Fruit fly (Drosophila melanogaster) whole organism, embryonic: Measurements from ENCODE around the gene CG10834.

Source experiments
- CG1024 ChIP-seq: fragments of 200-800 bp; sonication (Bioruptor generic); IDR thresholded peaks from 2 replicates; pipeline ENCODE4 v1.3.6; 2022; ENCODE audit warnings: missing biosample characterization, missing genetic modification characterization
- CG10267 ChIP-seq: fragments of 200-800 bp; sonication (Bioruptor generic); optimal IDR thresholded peaks from 2 replicates; lab custom pipeline; 2018; ENCODE audit warnings: missing biosample characterization, mild to moderate bottlenecking, missing genetic modification characterization, moderate library complexity
- CG1233 ChIP-seq: fragments of 200-800 bp; sonication (Bioruptor generic); optimal IDR thresholded peaks from 4 replicates; lab custom pipeline; 2018; ENCODE audit warnings: missing biosample characterization, mild to moderate bottlenecking, missing genetic modification characterization
- CG13287 ChIP-seq: fragments of 200-800 bp; sonication (Bioruptor generic); IDR thresholded peaks from 2 replicates; pipeline ENCODE4 v1.3.6; 2022; ENCODE audit warnings: missing biosample characterization, missing genetic modification characterization; ENCODE audit not compliant: partially characterized antibody
- CG18262 ChIP-seq: fragments of 200-800 bp; optimal IDR thresholded peaks from 3 replicates; lab custom pipeline; 2019; ENCODE audit warnings: missing biosample characterization, mild to moderate bottlenecking, missing genetic modification characterization, moderate library complexity
- CG18619 ChIP-seq: fragments of 200-800 bp; sonication (Bioruptor generic); optimal IDR thresholded peaks from 3 replicates; lab custom pipeline; 2017; ENCODE audit warnings: missing biosample characterization, mild to moderate bottlenecking, missing genetic modification characterization
- CG18764 ChIP-seq: fragments of 200-800 bp; sonication (Bioruptor generic); optimal IDR thresholded peaks from 3 replicates; lab custom pipeline; 2016; ENCODE audit warnings: missing biosample characterization, missing genetic modification characterization
- CG2129 ChIP-seq: fragments of 200-800 bp; sonication (Bioruptor generic); IDR thresholded peaks from 2 replicates; pipeline ENCODE4 v1.3.6; 2022; ENCODE audit warnings: missing biosample characterization, missing genetic modification characterization; ENCODE audit not compliant: partially characterized antibody
- CG33213 ChIP-seq: fragments of 200-800 bp; sonication (Bioruptor generic); optimal IDR thresholded peaks from 3 replicates; lab custom pipeline; 2016; ENCODE audit warnings: missing biosample characterization, missing genetic modification characterization
- CG6654 ChIP-seq: fragments of 200-800 bp; sonication (Bioruptor generic); optimal IDR thresholded peaks from 2 replicates; lab custom pipeline; 2017; ENCODE audit warnings: missing biosample characterization, mild to moderate bottlenecking, missing genetic modification characterization
- CG7357 ChIP-seq: fragments of 200-800 bp; sonication (Bioruptor generic); IDR thresholded peaks from 3 replicates; pipeline ENCODE4 v1.3.6; 2022; ENCODE audit warnings: missing biosample characterization, missing genetic modification characterization
- D19A ChIP-seq: fragments of 200-800 bp; optimal IDR thresholded peaks from 3 replicates; lab custom pipeline; 2019; ENCODE audit warnings: missing biosample characterization, mild to moderate bottlenecking, missing genetic modification characterization, moderate library complexity
- Dll ChIP-seq: fragments of 200-800 bp; sonication (Bioruptor generic); IDR thresholded peaks from 4 replicates; pipeline ENCODE4 v1.3.6; 2022; ENCODE audit warnings: missing biosample characterization, missing genetic modification characterization; ENCODE audit not compliant: partially characterized antibody
- E2f2 ChIP-seq: fragments of 200-800 bp; sonication (Bioruptor generic); IDR thresholded peaks from 2 replicates; pipeline ENCODE4 v1.3.6; 2022; ENCODE audit warnings: missing biosample characterization, missing genetic modification characterization
- Ets65A ChIP-seq: fragments of 200-800 bp; sonication (Bioruptor generic); peaks from one replicate; lab custom pipeline; 2016; ENCODE audit warnings: missing biosample characterization, missing genetic modification characterization
- Fer3 ChIP-seq: fragments of 200-800 bp; sonication (Bioruptor generic); optimal IDR thresholded peaks from 2 replicates; lab custom pipeline; 2018; ENCODE audit warnings: missing biosample characterization, mild to moderate bottlenecking, missing genetic modification characterization, moderate library complexity
- HLH4C ChIP-seq: fragments of 200-800 bp; sonication (Bioruptor generic); IDR thresholded peaks from 3 replicates; pipeline ENCODE4 v1.3.6; 2022; ENCODE audit warnings: missing biosample characterization, missing genetic modification characterization; ENCODE audit not compliant: partially characterized antibody
- Hmr ChIP-seq: fragments of 200-800 bp; sonication (Bioruptor generic); optimal IDR thresholded peaks from 3 replicates; lab custom pipeline; 2017; ENCODE audit warnings: mild to moderate bottlenecking, missing biosample characterization, missing genetic modification reagents, missing genetic modification characterization
- Lhr ChIP-seq: fragments of 200-800 bp; sonication (Bioruptor generic); optimal IDR thresholded peaks from 3 replicates; lab custom pipeline; 2017; ENCODE audit warnings: mild to moderate bottlenecking, missing biosample characterization, missing genetic modification reagents, missing genetic modification characterization
- Mes4 ChIP-seq: fragments of 200-800 bp; sonication (Bioruptor generic); optimal IDR thresholded peaks from 2 replicates; lab custom pipeline; 2016; ENCODE audit warnings: missing biosample characterization, missing genetic modification characterization
- Ptx1 ChIP-seq: fragments of 200-800 bp; sonication (Bioruptor generic); IDR thresholded peaks from 2 replicates; pipeline ENCODE4 v1.3.6; 2022; ENCODE audit warnings: missing biosample characterization, missing genetic modification characterization
- Trl ChIP-seq, 3 experiments: fragments of >200 bp in 2 of 3; fragments of 200-800 bp in 1 of 3; sonication (Bioruptor generic) in 1 of 3; optimal IDR thresholded peaks; 2 replicates in 1 of 3; 3 replicates in 2 of 3; lab custom pipeline; 2016 to 2017; ENCODE audit warnings: missing biosample characterization in 1 of 3, missing genetic modification characterization in 1 of 3
- Xbp1 ChIP-seq: fragments of 200-800 bp; sonication (Bioruptor generic); optimal IDR thresholded peaks from 3 replicates; lab custom pipeline; 2016; ENCODE audit warnings: missing biosample characterization, mild to moderate bottlenecking, missing genetic modification characterization
- cato ChIP-seq: fragments of 200-800 bp; sonication (Bioruptor generic); optimal IDR thresholded peaks from 2 replicates; lab custom pipeline; 2016; ENCODE audit warnings: missing biosample characterization, missing genetic modification characterization, borderline replicate concordance
- corto ChIP-seq: fragments of 200-800 bp; sonication (Bioruptor generic); optimal IDR thresholded peaks from 2 replicates; lab custom pipeline; 2016; ENCODE audit warnings: missing biosample characterization, mild to moderate bottlenecking, missing genetic modification characterization, moderate library complexity
- crol ChIP-seq: fragments of 200-800 bp; sonication (Bioruptor generic); IDR thresholded peaks from 2 replicates; pipeline ENCODE4 v1.3.6; 2022; ENCODE audit warnings: missing biosample characterization, missing genetic modification characterization
- ems ChIP-seq: fragments of 200-800 bp; sonication (Bioruptor generic); optimal IDR thresholded peaks from 3 replicates; lab custom pipeline; 2016; ENCODE audit warnings: missing biosample characterization, missing genetic modification characterization
- en ChIP-seq: fragments of 200-800 bp; sonication (Bioruptor generic); optimal IDR thresholded peaks from 2 replicates; lab custom pipeline; 2016; ENCODE audit warnings: missing biosample characterization, missing genetic modification characterization
- fd64A ChIP-seq: fragments of 200-800 bp; sonication (Bioruptor generic); optimal IDR thresholded peaks from 3 replicates; lab custom pipeline; 2018; ENCODE audit warnings: missing biosample characterization, mild to moderate bottlenecking, missing genetic modification characterization
- fd96Cb ChIP-seq: fragments of 200-800 bp; sonication (Bioruptor generic); optimal IDR thresholded peaks from 2 replicates; lab custom pipeline; 2018; ENCODE audit warnings: missing biosample characterization, mild to moderate bottlenecking, missing genetic modification characterization, moderate library complexity
- jumu ChIP-seq: fragments of 200-800 bp; sonication (Bioruptor generic); optimal IDR thresholded peaks from 3 replicates; lab custom pipeline; 2016; ENCODE audit warnings: missing biosample characterization, missing genetic modification characterization
- lola ChIP-seq, 3 experiments: fragments of >200 bp in 2 of 3; fragments of 200-800 bp in 1 of 3; sonication (Bioruptor generic) in 1 of 3; optimal IDR thresholded peaks; 2 replicates each; lab custom pipeline; 2017 to 2019; ENCODE audit warnings: missing biosample characterization in 3 of 3, missing genetic modification characterization in 3 of 3, mild to moderate bottlenecking in 1 of 3, moderate library complexity in 1 of 3
- pb ChIP-seq: fragments of 200-800 bp; sonication (Bioruptor generic); optimal IDR thresholded peaks from 3 replicates; lab custom pipeline; 2016; ENCODE audit warnings: missing biosample characterization, missing genetic modification characterization
- phol ChIP-seq: fragments of 200-800 bp; sonication (Bioruptor generic); optimal IDR thresholded peaks from 3 replicates; lab custom pipeline; 2018; ENCODE audit warnings: missing biosample characterization, mild to moderate bottlenecking, missing genetic modification characterization, moderate library complexity
- pita ChIP-seq: fragments of 200-800 bp; sonication (Bioruptor generic); optimal IDR thresholded peaks from 2 replicates; lab custom pipeline; 2017; ENCODE audit warnings: missing biosample characterization, mild to moderate bottlenecking, missing genetic modification characterization
- repo ChIP-seq: fragments of 200-800 bp; sonication (Bioruptor generic); optimal IDR thresholded peaks from 2 replicates; lab custom pipeline; 2016; ENCODE audit warnings: missing biosample characterization, missing genetic modification characterization
- sens ChIP-seq: fragments of 200-800 bp; sonication (Bioruptor generic); peaks from one replicate; lab custom pipeline; 2016; ENCODE audit warnings: missing biosample characterization, missing genetic modification characterization
- ssp ChIP-seq: fragments of 200-800 bp; sonication (Bioruptor generic); IDR thresholded peaks from 2 replicates; pipeline ENCODE4 v1.3.6; 2022; ENCODE audit warnings: missing biosample characterization, missing genetic modification characterization
- stwl ChIP-seq: fragments of 200-800 bp; sonication (Bioruptor generic); optimal IDR thresholded peaks from 3 replicates; lab custom pipeline; 2018; ENCODE audit warnings: missing biosample characterization, mild to moderate bottlenecking, missing genetic modification characterization, moderate library complexity
- unc-4 ChIP-seq: fragments of 200-800 bp; sonication (Bioruptor generic); IDR thresholded peaks from 2 replicates; pipeline ENCODE4 v1.3.6; 2022; ENCODE audit warnings: missing biosample characterization, missing genetic modification characterization; ENCODE audit not compliant: partially characterized antibody
- unpg ChIP-seq: fragments of 200-800 bp; sonication (Bioruptor generic); optimal IDR thresholded peaks from 3 replicates; lab custom pipeline; 2018; ENCODE audit warnings: missing biosample characterization, mild to moderate bottlenecking, missing genetic modification characterization, moderate library complexity
- wek ChIP-seq: fragments of 200-800 bp; sonication (Bioruptor generic); optimal IDR thresholded peaks from 3 replicates; lab custom pipeline; 2018; ENCODE audit warnings: missing biosample characterization, mild to moderate bottlenecking, missing genetic modification characterization, moderate library complexity
- zen ChIP-seq: fragments of 200-800 bp; sonication (Bioruptor generic); optimal IDR thresholded peaks from 3 replicates; lab custom pipeline; 2018; ENCODE audit warnings: missing biosample characterization, mild to moderate bottlenecking, missing genetic modification characterization, moderate library complexity

CG10834 gene

DNA sequence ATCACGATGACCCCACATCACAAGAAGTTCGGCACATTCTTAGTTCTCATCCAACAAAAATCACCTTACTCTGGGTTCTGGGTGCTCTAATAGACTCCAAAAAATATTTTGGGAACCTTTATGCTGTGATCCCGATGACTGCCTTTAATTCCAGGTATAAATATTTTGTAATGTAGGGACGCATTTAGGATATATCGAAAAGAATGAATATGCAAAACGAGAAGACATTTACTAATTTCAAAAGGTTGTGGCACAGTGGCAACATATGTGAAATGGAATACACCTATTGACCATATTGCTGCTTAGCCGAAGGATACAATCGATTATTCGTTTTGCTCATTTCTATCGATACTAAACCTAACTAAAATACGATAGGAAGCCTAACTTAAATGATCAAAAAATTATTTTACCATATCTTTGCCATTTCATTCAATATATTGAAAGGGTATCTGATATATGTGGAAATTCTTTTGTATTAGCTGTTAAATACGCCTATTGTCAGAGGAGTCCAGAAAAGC lies 13.8 kb upstream of the CG10834 start, which contains the start of gene CG3651 (continued):
- no peak for TF ChIP-seq fd96Cb (tag; lab: Kevin White, UChicago)
- no peak for TF ChIP-seq CG10267 (tag; lab: Kevin White, UChicago)
- TF ChIP-seq jumu (GFP tag; lab: Kevin White, UChicago), result peak; percentile 28
- no peak for TF ChIP-seq fd64A (GFP tag; lab: Kevin White, UChicago)
- no peak for TF ChIP-seq en
- peak; percentile 44 for TF ChIP-seq CG13287 (GFP tag; lab: Robert Waterston, UW)
- TF ChIP-seq crol (GFP tag; lab: Robert Waterston, UW), result no peak
- peak; percentile 73 for TF ChIP-seq sens (GFP tag; lab: Kevin White, UChicago)
- peak; percentile 12; the same call in 1 of the 2 replicates for TF ChIP-seq E2f2 (GFP tag; lab: Robert Waterston, UW)
- TF ChIP-seq ssp (GFP tag; lab: Robert Waterston, UW), result peak; percentile 77
- peak; percentile 77 for TF ChIP-seq Dll (GFP tag; lab: Robert Waterston, UW)
- peak; percentile 86 for TF ChIP-seq CG1024 (GFP tag; lab: Robert Waterston, UW)
- peak; percentile 2 for TF ChIP-seq Xbp1 (GFP tag; lab: Kevin White, UChicago)
- peak; percentile 54; the same call in 1 of the 3 replicates for TF ChIP-seq CG7357
- TF ChIP-seq pita, result no peak
- peak; percentile 56 for TF ChIP-seq stwl (tag; lab: Kevin White, UChicago)
- no peak for TF ChIP-seq ems
- peak; percentile 6 for TF ChIP-seq repo
- 0 out of 2 replicates have a peak, but pooled peaks have one; percentile 14 for TF ChIP-seq CG2129
- no peak for TF ChIP-seq corto (GFP tag; lab: Kevin White, UChicago)
- TF ChIP-seq phol, result peak; percentile 32
- TF ChIP-seq CG33213, result peak; percentile 18
- peak; percentile 30; the same call in 1 of the 2 replicates for TF ChIP-seq unc-4 (GFP tag; lab: Robert Waterston, UW)
- TF ChIP-seq cato (GFP tag; lab: Kevin White, UChicago), result no peak
- TF ChIP-seq lola (GFP tag; optimal IDR thresholded peaks at IDR 0.05; lab: Kevin White, UChicago), result peak in 1 of 3 experiments; percentile 30
- no peak for TF ChIP-seq Ptx1 (GFP tag; lab: Robert Waterston, UW)
- peak; percentile 57 for TF ChIP-seq Lhr (GFP tag; lab: Kevin White, UChicago)
- TF ChIP-seq CG18619 (GFP tag; lab: Kevin White, UChicago), result no peak
- no peak for TF ChIP-seq CG18262 (tag; lab: Kevin White, UChicago)
- TF ChIP-seq Mes4 (GFP tag; lab: Kevin White, UChicago), result no peak
- TF ChIP-seq Trl (optimal IDR thresholded peaks at IDR 0.05; lab: Kevin White, UChicago), result no peak
- peak; percentile 42 for TF ChIP-seq Trl (GFP tag; optimal IDR thresholded peaks at IDR 0.05; lab: Kevin White, UChicago)
- TF ChIP-seq Ets65A (GFP tag; lab: Kevin White, UChicago), result peak; percentile 74
- TF ChIP-seq CG6654, result no peak
- peak; percentile 92 for TF ChIP-seq wek (GFP tag; lab: Kevin White, UChicago)
- TF ChIP-seq zen (tag; lab: Kevin White, UChicago), result peak; percentile 42

dm6 chr2L:22114441-22114840 lies 7.3 kb upstream of the CG10834 start:
- peak; percentile 95 for TF ChIP-seq D19A (tag; lab: Kevin White, UChicago)

DNA sequence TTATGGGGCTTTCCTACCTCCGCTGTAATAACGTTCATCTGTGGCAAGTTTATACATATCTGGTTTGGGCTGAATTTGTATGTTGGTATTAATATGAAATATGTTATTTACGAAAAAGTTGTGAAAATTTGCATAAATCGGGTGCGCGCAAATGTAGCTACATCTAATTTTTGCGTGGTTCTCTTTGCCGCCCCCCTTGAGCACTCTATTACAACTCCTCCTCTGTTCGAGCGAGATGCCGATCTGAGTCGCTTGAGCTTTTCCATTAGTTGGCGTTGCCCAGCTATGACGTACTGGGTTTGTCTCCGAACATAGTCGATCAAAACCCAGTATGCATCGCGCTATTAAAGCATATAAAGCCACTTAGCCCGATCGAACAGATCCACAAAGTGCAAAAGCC lies 1.6 kb upstream of the CG10834 start, which contains the start of gene CG6675:
CG6675 (plus strand) TSS at position 301 of the 400 bp plus-strand sequence.
- peak; percentile 16 for TF ChIP-seq sens (GFP tag; lab: Kevin White, UChicago)
- no peak for TF ChIP-seq unpg (GFP tag; lab: Kevin White, UChicago)
- TF ChIP-seq Fer3 (tag; lab: Kevin White, UChicago), result no peak
- TF ChIP-seq CG18764 (GFP tag; lab: Kevin White, UChicago), result no peak
- no peak for TF ChIP-seq pb (GFP tag; lab: Kevin White, UChicago)
- TF ChIP-seq HLH4C (GFP tag; lab: Robert Waterston, UW), result no peak
- TF ChIP-seq Hmr (GFP tag; lab: Kevin White, UChicago), result no peak
- no peak for TF ChIP-seq CG1233 (GFP tag; lab: Kevin White, UChicago)
- TF ChIP-seq, all 482 proteins: peak for 1
